Fruit fly (Drosophila melanogaster) whole organism, embryonic: ENCODE measurements around the gene CG14931.
A peak's percentile ranks its signal among the peaks of the same experiment; 100 is the strongest.

Source experiments
- Adf1 ChIP-seq: fragments of 200-800 bp; sonication (Bioruptor generic); IDR thresholded peaks from 2 replicates; pipeline ENCODE4 v1.3.6; 2022; ENCODE audit warnings: missing biosample characterization, missing genetic modification characterization
- Atf3 ChIP-seq: fragments of 200-800 bp; sonication (Bioruptor generic); optimal IDR thresholded peaks from 3 replicates; lab custom pipeline; 2016; ENCODE audit warnings: missing biosample characterization, missing genetic modification characterization
- CG11456 ChIP-seq: fragments of 200-800 bp; sonication (Bioruptor generic); IDR thresholded peaks from 3 replicates; pipeline ENCODE4 v1.3.6; 2022; ENCODE audit warnings: missing biosample characterization, missing genetic modification characterization
- CG11504 ChIP-seq: fragments of 200-800 bp; sonication (Bioruptor generic); optimal IDR thresholded peaks from 3 replicates; lab custom pipeline; 2019; ENCODE audit warnings: missing biosample characterization, mild to moderate bottlenecking, missing genetic modification characterization, moderate library complexity
- CG14860 ChIP-seq: fragments of 200-800 bp; sonication (Bioruptor generic); IDR thresholded peaks from 3 replicates; pipeline ENCODE4 v1.3.6; 2022; ENCODE audit warnings: missing biosample characterization, missing genetic modification characterization; ENCODE audit not compliant: partially characterized antibody
- CG14965 ChIP-seq: fragments of 200-800 bp; sonication (Bioruptor generic); optimal IDR thresholded peaks from 2 replicates; lab custom pipeline; 2016; ENCODE audit warnings: missing biosample characterization, missing genetic modification characterization, borderline replicate concordance
- CG15514 ChIP-seq: fragments of 200-800 bp; sonication (Bioruptor generic); optimal IDR thresholded peaks from 3 replicates; lab custom pipeline; 2017; ENCODE audit warnings: missing biosample characterization, missing genetic modification characterization, mild to moderate bottlenecking, moderate library complexity, missing genetic modification reagents
- CG15601 ChIP-seq: fragments of 200-800 bp; sonication (Bioruptor generic); optimal IDR thresholded peaks from 3 replicates; lab custom pipeline; 2019; ENCODE audit warnings: missing biosample characterization, mild to moderate bottlenecking, missing genetic modification characterization, moderate library complexity
- CG15696 ChIP-seq: fragments of 200-800 bp; sonication (Bioruptor generic); optimal IDR thresholded peaks from 2 replicates; lab custom pipeline; 2019; ENCODE audit warnings: missing biosample characterization, mild to moderate bottlenecking, missing genetic modification characterization, moderate library complexity
- CG2678 ChIP-seq: fragments of 200-800 bp; sonication (Bioruptor generic); optimal IDR thresholded peaks from 3 replicates; lab custom pipeline; 2019; ENCODE audit warnings: missing biosample characterization, mild to moderate bottlenecking, missing genetic modification characterization, moderate library complexity
- CG32532 ChIP-seq: fragments of 200-800 bp; sonication (Bioruptor generic); IDR thresholded peaks from 2 replicates; pipeline ENCODE4 v1.3.6; 2022; ENCODE audit warnings: missing biosample characterization, missing genetic modification characterization
- CG43689 ChIP-seq: fragments of 200-800 bp; sonication (Bioruptor generic); IDR thresholded peaks from 2 replicates; pipeline ENCODE4 v1.3.6; 2022; ENCODE audit warnings: missing biosample characterization, missing genetic modification characterization
- CG6689 ChIP-seq: fragments of 200-800 bp; sonication (Bioruptor generic); IDR thresholded peaks from 2 replicates; pipeline ENCODE4 v1.3.6; 2022; ENCODE audit warnings: missing biosample characterization, missing genetic modification characterization
- CG6791 ChIP-seq: fragments of 200-800 bp; sonication (Bioruptor generic); IDR thresholded peaks from 3 replicates; pipeline ENCODE4 v1.3.6; 2022; ENCODE audit warnings: missing biosample characterization, missing genetic modification characterization; ENCODE audit not compliant: partially characterized antibody
- CG6813 ChIP-seq: fragments of 200-800 bp; sonication (Bioruptor generic); optimal IDR thresholded peaks from 2 replicates; lab custom pipeline; 2017; ENCODE audit warnings: missing biosample characterization, missing genetic modification characterization, mild to moderate bottlenecking, moderate library complexity, missing genetic modification reagents
- CG6854 ChIP-seq: fragments of 200-800 bp; sonication (Bioruptor generic); optimal IDR thresholded peaks from 3 replicates; lab custom pipeline; 2017; ENCODE audit warnings: missing biosample characterization, mild to moderate bottlenecking, missing genetic modification characterization
- CG7839 ChIP-seq: fragments of 200-800 bp; sonication (Bioruptor generic); optimal IDR thresholded peaks from 3 replicates; lab custom pipeline; 2018; ENCODE audit warnings: missing biosample characterization, mild to moderate bottlenecking, missing genetic modification characterization, moderate library complexity
- D19A ChIP-seq: fragments of 200-800 bp; optimal IDR thresholded peaks from 3 replicates; lab custom pipeline; 2019; ENCODE audit warnings: missing biosample characterization, mild to moderate bottlenecking, missing genetic modification characterization, moderate library complexity
- Dad ChIP-seq: fragments of 200-800 bp; sonication (Bioruptor generic); optimal IDR thresholded peaks from 3 replicates; lab custom pipeline; 2016; ENCODE audit warnings: missing biosample characterization, missing genetic modification characterization
- Deaf1 ChIP-seq: fragments of 200-800 bp; optimal IDR thresholded peaks from 3 replicates; lab custom pipeline; 2019; ENCODE audit warnings: missing biosample characterization, mild to moderate bottlenecking, missing genetic modification characterization, moderate library complexity
- Dll ChIP-seq: fragments of 200-800 bp; sonication (Bioruptor generic); IDR thresholded peaks from 4 replicates; pipeline ENCODE4 v1.3.6; 2022; ENCODE audit warnings: missing biosample characterization, missing genetic modification characterization; ENCODE audit not compliant: partially characterized antibody
- Fer2 ChIP-seq: fragments of 200-800 bp; sonication (Bioruptor generic); optimal IDR thresholded peaks from 2 replicates; lab custom pipeline; 2018; ENCODE audit warnings: missing biosample characterization, mild to moderate bottlenecking, missing genetic modification characterization, moderate library complexity
- MESR4 ChIP-seq: fragments of 200-800 bp; sonication (Bioruptor generic); optimal IDR thresholded peaks from 2 replicates; lab custom pipeline; 2018; ENCODE audit warnings: missing biosample characterization, mild to moderate bottlenecking, missing genetic modification characterization, moderate library complexity
- Meics ChIP-seq: fragments of 200-800 bp; sonication (Bioruptor generic); optimal IDR thresholded peaks from 2 replicates; lab custom pipeline; 2017; ENCODE audit warnings: missing biosample characterization, mild to moderate bottlenecking, missing genetic modification characterization
- Mrtf ChIP-seq: fragments of 200-800 bp; sonication (Bioruptor generic); IDR thresholded peaks from 3 replicates; pipeline ENCODE4 v1.3.6; 2022; ENCODE audit warnings: missing biosample characterization, missing genetic modification characterization
- Nf-YA ChIP-seq: fragments of 200-800 bp; sonication (Bioruptor generic); IDR thresholded peaks from 2 replicates; pipeline ENCODE4 v1.3.6; 2022; ENCODE audit warnings: missing biosample characterization, missing genetic modification characterization
- Opbp ChIP-seq: fragments of 200-800 bp; sonication (Bioruptor generic); IDR thresholded peaks from 3 replicates; pipeline ENCODE4 v1.3.6; 2022; ENCODE audit warnings: missing biosample characterization, missing genetic modification characterization; ENCODE audit not compliant: partially characterized antibody
- Rfx ChIP-seq: fragments of 200-800 bp; sonication (Bioruptor generic); IDR thresholded peaks from 2 replicates; pipeline ENCODE4 v1.3.6; 2022; ENCODE audit warnings: missing biosample characterization, missing genetic modification characterization
- Vsx1 ChIP-seq: fragments of 200-800 bp; sonication (Bioruptor generic); optimal IDR thresholded peaks from 2 replicates; lab custom pipeline; 2017; ENCODE audit warnings: missing biosample characterization, mild to moderate bottlenecking, missing genetic modification characterization, missing genetic modification reagents
- YL-1 ChIP-seq: fragments of 200-800 bp; sonication (Bioruptor generic); optimal IDR thresholded peaks from 3 replicates; lab custom pipeline; 2017; ENCODE audit warnings: missing biosample characterization, mild to moderate bottlenecking, missing genetic modification characterization
- amos ChIP-seq: fragments of 200-800 bp; sonication (Bioruptor generic); IDR thresholded peaks from 2 replicates; pipeline ENCODE4 v1.3.6; 2022; ENCODE audit warnings: missing biosample characterization, missing genetic modification characterization; ENCODE audit not compliant: partially characterized antibody
- chinmo ChIP-seq: fragments of 200-800 bp; sonication (Bioruptor generic); IDR thresholded peaks from 4 replicates; pipeline ENCODE4 v1.3.6; 2022; ENCODE audit warnings: missing biosample characterization, missing genetic modification characterization; ENCODE audit not compliant: partially characterized antibody
- crol ChIP-seq: fragments of 200-800 bp; sonication (Bioruptor generic); IDR thresholded peaks from 2 replicates; pipeline ENCODE4 v1.3.6; 2022; ENCODE audit warnings: missing biosample characterization, missing genetic modification characterization
- ems ChIP-seq: fragments of 200-800 bp; sonication (Bioruptor generic); optimal IDR thresholded peaks from 3 replicates; lab custom pipeline; 2016; ENCODE audit warnings: missing biosample characterization, missing genetic modification characterization
- fd64A ChIP-seq: fragments of 200-800 bp; sonication (Bioruptor generic); optimal IDR thresholded peaks from 3 replicates; lab custom pipeline; 2018; ENCODE audit warnings: missing biosample characterization, mild to moderate bottlenecking, missing genetic modification characterization
- h ChIP-seq: fragments of >200 bp; optimal IDR thresholded peaks from 2 replicates; lab custom pipeline; 2017
- ham ChIP-seq: fragments of 200-800 bp; sonication (Bioruptor generic); IDR thresholded peaks from 2 replicates; pipeline ENCODE4 v1.3.6; 2022; ENCODE audit warnings: missing biosample characterization, missing genetic modification characterization
- lab ChIP-seq: fragments of 200-800 bp; sonication (Bioruptor generic); optimal IDR thresholded peaks from 3 replicates; lab custom pipeline; 2017; ENCODE audit warnings: missing biosample characterization, missing genetic modification characterization, mild to moderate bottlenecking, moderate library complexity, missing genetic modification reagents
- lmd ChIP-seq: fragments of 200-800 bp; sonication (Bioruptor generic); IDR thresholded peaks from 2 replicates; pipeline ENCODE4 v1.3.6; 2022; ENCODE audit warnings: missing biosample characterization, missing genetic modification characterization
- luna ChIP-seq: fragments of 200-800 bp; sonication (Bioruptor generic); optimal IDR thresholded peaks from 2 replicates; lab custom pipeline; 2016; ENCODE audit warnings: missing biosample characterization, missing genetic modification characterization
- mld ChIP-seq: fragments of 200-800 bp; sonication (Bioruptor generic); IDR thresholded peaks from 3 replicates; pipeline ENCODE4 v1.3.6; 2022; ENCODE audit warnings: missing biosample characterization, missing genetic modification characterization; ENCODE audit not compliant: partially characterized antibody
- nerfin-1 ChIP-seq: fragments of 200-800 bp; sonication (Bioruptor generic); optimal IDR thresholded peaks from 3 replicates; lab custom pipeline; 2019; ENCODE audit warnings: missing biosample characterization, mild to moderate bottlenecking, missing genetic modification characterization, moderate library complexity
- nmo ChIP-seq: fragments of 200-800 bp; sonication (Bioruptor generic); optimal IDR thresholded peaks from 2 replicates; lab custom pipeline; 2018; ENCODE audit warnings: missing biosample characterization, mild to moderate bottlenecking, missing genetic modification characterization, moderate library complexity
- peb ChIP-seq: fragments of 200-800 bp; sonication (Bioruptor generic); IDR thresholded peaks from 2 replicates; pipeline ENCODE4 v1.3.6; 2022; ENCODE audit warnings: missing biosample characterization, missing genetic modification characterization
- pnt ChIP-seq: fragments of 200-800 bp; sonication (Bioruptor generic); optimal IDR thresholded peaks from 3 replicates; lab custom pipeline; 2016; ENCODE audit warnings: missing biosample characterization, missing genetic modification characterization
- sisA ChIP-seq: fragments of 200-800 bp; sonication (Bioruptor generic); IDR thresholded peaks from 2 replicates; pipeline ENCODE4 v1.3.6; 2022; ENCODE audit warnings: missing biosample characterization, missing genetic modification characterization
- slp2 ChIP-seq: fragments of 200-800 bp; sonication (Bioruptor generic); optimal IDR thresholded peaks from 2 replicates; lab custom pipeline; 2016; ENCODE audit warnings: missing biosample characterization, missing genetic modification characterization
- sug ChIP-seq: fragments of 200-800 bp; optimal IDR thresholded peaks from 2 replicates; lab custom pipeline; 2019; ENCODE audit warnings: missing biosample characterization, mild to moderate bottlenecking, missing genetic modification characterization, moderate library complexity

CG14931 gene

dm6 chr2L:11812781-11813664 lies 24.9 kb downstream of the CG14931 start (continued):
- no peak; the same call in 3 of the 4 replicates for TF ChIP-seq Dll
- TF ChIP-seq CG14860 (GFP tag; lab: Robert Waterston, UW) = no peak
- TF ChIP-seq mld (GFP tag; lab: Robert Waterston, UW) = no peak
- TF ChIP-seq Opbp (GFP tag; lab: Robert Waterston, UW) = no peak
- no peak for TF ChIP-seq Fer2 (tag; lab: Kevin White, UChicago)
- no peak for TF ChIP-seq CG15696 (tag; lab: Kevin White, UChicago)
- TF ChIP-seq CG32532 = 0 out of 2 replicates have a peak, but pooled peaks have one; percentile 19
- peak; percentile 85 for TF ChIP-seq crol (GFP tag; lab: Robert Waterston, UW)
- TF ChIP-seq lmd (GFP tag; lab: Robert Waterston, UW) = no peak
- no peak for TF ChIP-seq CG11456 (GFP tag; lab: Robert Waterston, UW)
- no peak for TF ChIP-seq CG15514 (GFP tag; lab: Kevin White, UChicago)
- TF ChIP-seq Vsx1 (GFP tag; lab: Kevin White, UChicago) = no peak
- TF ChIP-seq ham (GFP tag; lab: Robert Waterston, UW) = no peak
- peak; percentile 11 for TF ChIP-seq sug (tag; lab: Kevin White, UChicago)
- peak; percentile 32 for TF ChIP-seq lab
- TF ChIP-seq nerfin-1 = no peak
- no peak for TF ChIP-seq Nf-YA (GFP tag; lab: Robert Waterston, UW)
- no peak for TF ChIP-seq slp2 (GFP tag; lab: Kevin White, UChicago)
- no peak for TF ChIP-seq Mrtf (GFP tag; lab: Robert Waterston, UW)
- TF ChIP-seq pnt (GFP tag; lab: Kevin White, UChicago) = no peak
- no peak for TF ChIP-seq fd64A (GFP tag; lab: Kevin White, UChicago)
- no peak for TF ChIP-seq h (lab: Kevin White, UChicago)
- no peak for TF ChIP-seq CG6854 (GFP tag; lab: Kevin White, UChicago)
- TF ChIP-seq MESR4 = peak; percentile 91
- no peak for TF ChIP-seq CG43689 (GFP tag; lab: Robert Waterston, UW)
- TF ChIP-seq CG6689 (GFP tag; lab: Robert Waterston, UW) = no peak
- TF ChIP-seq nmo (GFP tag; lab: Kevin White, UChicago) = no peak
- TF ChIP-seq CG2678 (tag; lab: Kevin White, UChicago) = peak; percentile 15
- TF ChIP-seq peb (GFP tag; lab: Robert Waterston, UW) = no peak
- TF ChIP-seq Meics = peak; percentile 11
- no peak for TF ChIP-seq sisA (GFP tag; lab: Robert Waterston, UW)
- TF ChIP-seq luna = no peak
- TF ChIP-seq CG6791 (GFP tag; lab: Robert Waterston, UW) = no peak
- no peak for TF ChIP-seq amos (GFP tag; lab: Robert Waterston, UW)
- TF ChIP-seq Dad = no peak
- TF ChIP-seq Atf3 = no peak
- TF ChIP-seq Deaf1 (tag; lab: Kevin White, UChicago) = no peak
- peak; percentile 86 for TF ChIP-seq D19A
- 0 out of 4 replicates have a peak, but pooled peaks have one; percentile 68 for TF ChIP-seq chinmo (GFP tag; lab: Robert Waterston, UW)
- no peak for TF ChIP-seq CG6813 (GFP tag; lab: Kevin White, UChicago)
- TF ChIP-seq Rfx = no peak
- TF ChIP-seq YL-1 = peak; percentile 33
- TF ChIP-seq ems (GFP tag; lab: Kevin White, UChicago) = no peak
- TF ChIP-seq Adf1 (GFP tag; lab: Robert Waterston, UW) = peak; percentile 98
- TF ChIP-seq CG7839 = peak; percentile 8
- no peak for TF ChIP-seq CG14965 (GFP tag; lab: Kevin White, UChicago)
- TF ChIP-seq CG15601 (tag; lab: Kevin White, UChicago) = no peak
- TF ChIP-seq CG11504 (tag; lab: Kevin White, UChicago) = no peak
